Fruit fly (Drosophila melanogaster) whole organism, embryonic: ENCODE measurements around the gene CG1463.

Experiments
- Ada2b ChIP-seq: fragments of 200-800 bp; sonication (Bioruptor generic); IDR thresholded peaks from 2 replicates; pipeline ENCODE4 v1.3.6; 2022; ENCODE audit warnings: missing biosample characterization, missing genetic modification characterization
- CG12744 ChIP-seq: fragments of 200-800 bp; sonication (Bioruptor generic); optimal IDR thresholded peaks from 2 replicates; lab custom pipeline; 2016; ENCODE audit warnings: missing biosample characterization, missing genetic modification characterization
- CG12942 ChIP-seq: fragments of 200-800 bp; sonication (Bioruptor generic); optimal IDR thresholded peaks from 3 replicates; lab custom pipeline; 2016; ENCODE audit warnings: missing biosample characterization, missing genetic modification characterization
- CG13424 ChIP-seq: fragments of 200-800 bp; sonication (Bioruptor generic); optimal IDR thresholded peaks from 2 replicates; lab custom pipeline; 2019; ENCODE audit warnings: missing biosample characterization, mild to moderate bottlenecking, missing genetic modification characterization, moderate library complexity
- CG15011 ChIP-seq: fragments of 200-800 bp; sonication (Bioruptor generic); optimal IDR thresholded peaks from 3 replicates; lab custom pipeline; 2018; ENCODE audit warnings: missing biosample characterization, mild to moderate bottlenecking, missing genetic modification characterization
- CG15696 ChIP-seq: fragments of 200-800 bp; sonication (Bioruptor generic); optimal IDR thresholded peaks from 2 replicates; lab custom pipeline; 2019; ENCODE audit warnings: missing biosample characterization, mild to moderate bottlenecking, missing genetic modification characterization, moderate library complexity
- CG16815 ChIP-seq: fragments of 200-800 bp; sonication (Bioruptor generic); optimal IDR thresholded peaks from 3 replicates; lab custom pipeline; 2017; ENCODE audit warnings: missing biosample characterization, mild to moderate bottlenecking, missing genetic modification characterization
- CG18262 ChIP-seq: fragments of 200-800 bp; optimal IDR thresholded peaks from 3 replicates; lab custom pipeline; 2019; ENCODE audit warnings: missing biosample characterization, mild to moderate bottlenecking, missing genetic modification characterization, moderate library complexity
- CG18599 ChIP-seq: fragments of 200-800 bp; sonication (Bioruptor generic); optimal IDR thresholded peaks from 3 replicates; lab custom pipeline; 2017; ENCODE audit warnings: missing biosample characterization, missing genetic modification characterization, mild to moderate bottlenecking, moderate library complexity, missing genetic modification reagents
- CG2202 ChIP-seq: fragments of 200-800 bp; sonication (Bioruptor generic); optimal IDR thresholded peaks from 2 replicates; lab custom pipeline; 2018; ENCODE audit warnings: missing biosample characterization, mild to moderate bottlenecking, missing genetic modification characterization
- CG2875 ChIP-seq: fragments of 200-800 bp; sonication (Bioruptor generic); optimal IDR thresholded peaks from 2 replicates; lab custom pipeline; 2017; ENCODE audit warnings: missing biosample characterization, mild to moderate bottlenecking, missing genetic modification characterization, missing genetic modification reagents
- CG2889 ChIP-seq: fragments of 200-800 bp; sonication (Bioruptor generic); IDR thresholded peaks from 3 replicates; pipeline ENCODE4 v1.3.6; 2022; ENCODE audit warnings: missing biosample characterization, missing genetic modification characterization
- CG4707 ChIP-seq: fragments of 200-800 bp; sonication (Bioruptor generic); optimal IDR thresholded peaks from 2 replicates; lab custom pipeline; 2018; ENCODE audit warnings: missing biosample characterization, mild to moderate bottlenecking, missing genetic modification characterization, moderate library complexity
- CG4820 ChIP-seq: fragments of 200-800 bp; sonication (Bioruptor generic); optimal IDR thresholded peaks from 3 replicates; lab custom pipeline; 2016; ENCODE audit warnings: missing biosample characterization, missing genetic modification characterization
- CG7987 ChIP-seq: fragments of 200-800 bp; sonication (Bioruptor generic); optimal IDR thresholded peaks from 2 replicates; lab custom pipeline; 2018; ENCODE audit warnings: missing biosample characterization, mild to moderate bottlenecking, missing genetic modification characterization, moderate library complexity
- CG9817 ChIP-seq: fragments of 200-800 bp; sonication (Bioruptor generic); optimal IDR thresholded peaks from 2 replicates; lab custom pipeline; 2018; ENCODE audit warnings: missing biosample characterization, mild to moderate bottlenecking, missing genetic modification characterization, moderate library complexity
- Deaf1 ChIP-seq: fragments of 200-800 bp; optimal IDR thresholded peaks from 3 replicates; lab custom pipeline; 2019; ENCODE audit warnings: missing biosample characterization, mild to moderate bottlenecking, missing genetic modification characterization, moderate library complexity
- Lpt ChIP-seq: fragments of >200 bp; optimal IDR thresholded peaks from 2 replicates; lab custom pipeline; 2018; ENCODE audit warnings: missing biosample characterization, missing genetic modification characterization
- MTF-1 ChIP-seq: fragments of 200-800 bp; sonication (Bioruptor generic); optimal IDR thresholded peaks from 2 replicates; lab custom pipeline; 2018; ENCODE audit warnings: missing biosample characterization, mild to moderate bottlenecking, missing genetic modification characterization, borderline replicate concordance
- Max ChIP-seq: fragments of 200-800 bp; sonication (Bioruptor generic); optimal IDR thresholded peaks from 2 replicates; lab custom pipeline; 2016; ENCODE audit warnings: missing biosample characterization, mild to moderate bottlenecking, missing genetic modification characterization
- Meics ChIP-seq: fragments of 200-800 bp; sonication (Bioruptor generic); optimal IDR thresholded peaks from 2 replicates; lab custom pipeline; 2017; ENCODE audit warnings: missing biosample characterization, mild to moderate bottlenecking, missing genetic modification characterization
- NC2α ChIP-seq: fragments of 200-800 bp; sonication (Bioruptor generic); optimal IDR thresholded peaks from 2 replicates; lab custom pipeline; 2016; ENCODE audit warnings: missing biosample characterization, missing genetic modification characterization
- Rx ChIP-seq: fragments of 200-800 bp; sonication (Bioruptor generic); IDR thresholded peaks from 2 replicates; pipeline ENCODE4 v1.3.6; 2022; ENCODE audit warnings: missing biosample characterization, missing genetic modification characterization
- Spps ChIP-seq: fragments of 200-800 bp; sonication (Bioruptor generic); optimal IDR thresholded peaks from 2 replicates; lab custom pipeline; 2018; ENCODE audit warnings: missing biosample characterization, mild to moderate bottlenecking, missing genetic modification characterization
- Tbp ChIP-seq: fragments of >200 bp; optimal IDR thresholded peaks from 2 replicates; lab custom pipeline; 2018; ENCODE audit warnings: missing biosample characterization, missing genetic modification characterization
- Usf ChIP-seq: fragments of 200-800 bp; sonication (Bioruptor generic); optimal IDR thresholded peaks from 2 replicates; lab custom pipeline; 2017; ENCODE audit warnings: missing genotype, missing biosample characterization, missing genetic modification characterization
- ab ChIP-seq: fragments of 200-800 bp; sonication (Bioruptor generic); optimal IDR thresholded peaks from 2 replicates; lab custom pipeline; 2016; ENCODE audit warnings: missing biosample characterization, missing genetic modification characterization
- al ChIP-seq: fragments of 200-800 bp; sonication (Bioruptor generic); IDR thresholded peaks from 2 replicates; pipeline ENCODE4 v1.3.6; 2022; ENCODE audit warnings: missing biosample characterization, missing genetic modification characterization
- amos ChIP-seq: fragments of 200-800 bp; sonication (Bioruptor generic); IDR thresholded peaks from 2 replicates; pipeline ENCODE4 v1.3.6; 2022; ENCODE audit warnings: missing biosample characterization, missing genetic modification characterization; ENCODE audit not compliant: partially characterized antibody
- crol ChIP-seq: fragments of 200-800 bp; sonication (Bioruptor generic); IDR thresholded peaks from 2 replicates; pipeline ENCODE4 v1.3.6; 2022; ENCODE audit warnings: missing biosample characterization, missing genetic modification characterization
- danr ChIP-seq: fragments of 200-800 bp; sonication (Bioruptor generic); IDR thresholded peaks from 2 replicates; pipeline ENCODE4 v1.3.6; 2022; ENCODE audit warnings: missing biosample characterization, missing genetic modification characterization
- grau ChIP-seq: fragments of 200-800 bp; optimal IDR thresholded peaks from 3 replicates; lab custom pipeline; 2019; ENCODE audit warnings: missing biosample characterization, mild to moderate bottlenecking, missing genetic modification characterization, moderate library complexity
- gsb ChIP-seq: fragments of 200-800 bp; sonication (Bioruptor generic); IDR thresholded peaks from 2 replicates; pipeline ENCODE4 v1.3.6; 2022; ENCODE audit warnings: missing biosample characterization, missing genetic modification characterization
- gt ChIP-seq: fragments of 200-800 bp; sonication (Bioruptor generic); IDR thresholded peaks from 2 replicates; pipeline ENCODE4 v1.3.6; 2022; ENCODE audit warnings: missing biosample characterization, missing genetic modification characterization
- kah ChIP-seq: fragments of 200-800 bp; sonication (Bioruptor generic); optimal IDR thresholded peaks from 2 replicates; lab custom pipeline; 2018; ENCODE audit warnings: missing biosample characterization, mild to moderate bottlenecking, missing genetic modification characterization
- lola ChIP-seq, 3 experiments: fragments of >200 bp in 2 of 3; fragments of 200-800 bp in 1 of 3; sonication (Bioruptor generic) in 1 of 3; optimal IDR thresholded peaks; 2 replicates each; lab custom pipeline; 2017 to 2019; ENCODE audit warnings: missing biosample characterization in 3 of 3, missing genetic modification characterization in 3 of 3, mild to moderate bottlenecking in 1 of 3, moderate library complexity in 1 of 3
- onecut ChIP-seq: fragments of 200-800 bp; sonication (Bioruptor generic); IDR thresholded peaks from 2 replicates; pipeline ENCODE4 v1.3.6; 2022; ENCODE audit warnings: missing biosample characterization, missing genetic modification characterization
- pan ChIP-seq, 4 experiments: fragments of >200 bp in 3 of 4; fragments of 200-800 bp in 1 of 4; sonication (Bioruptor generic) in 1 of 4; optimal IDR thresholded peaks in 3 of 4; IDR thresholded peaks in 1 of 4; 2 replicates each; pipeline versions ENCODE4 v1.3.6 to Lab custom; 2017 to 2022; ENCODE audit warnings: missing biosample characterization in 2 of 4, missing genetic modification characterization in 2 of 4, mixed read lengths in 1 of 4
- pita ChIP-seq: fragments of 200-800 bp; sonication (Bioruptor generic); optimal IDR thresholded peaks from 2 replicates; lab custom pipeline; 2017; ENCODE audit warnings: missing biosample characterization, mild to moderate bottlenecking, missing genetic modification characterization
- row ChIP-seq: fragments of 200-800 bp; sonication (Bioruptor generic); IDR thresholded peaks from 3 replicates; pipeline ENCODE4 v1.3.6; 2022; ENCODE audit warnings: missing biosample characterization, missing genetic modification characterization
- run ChIP-seq: fragments of 200-800 bp; sonication (Bioruptor generic); optimal IDR thresholded peaks from 3 replicates; lab custom pipeline; 2018; ENCODE audit warnings: missing biosample characterization, mild to moderate bottlenecking, missing genetic modification characterization
- sc ChIP-seq, 3 experiments: fragments of >200 bp in 2 of 3; fragments of 200-800 bp in 1 of 3; sonication (Bioruptor generic) in 1 of 3; optimal IDR thresholded peaks; 2 replicates in 2 of 3; 3 replicates in 1 of 3; lab custom pipeline; 2017; ENCODE audit warnings: mild to moderate bottlenecking in 1 of 3, missing biosample characterization in 1 of 3, missing genetic modification characterization in 1 of 3, missing genetic modification reagents in 1 of 3
- sd ChIP-seq: fragments of 200-800 bp; sonication (Bioruptor generic); optimal IDR thresholded peaks from 3 replicates; lab custom pipeline; 2018; ENCODE audit warnings: missing biosample characterization, mild to moderate bottlenecking, missing genetic modification characterization, moderate library complexity
- slp2 ChIP-seq: fragments of 200-800 bp; sonication (Bioruptor generic); optimal IDR thresholded peaks from 2 replicates; lab custom pipeline; 2016; ENCODE audit warnings: missing biosample characterization, missing genetic modification characterization
- sqz ChIP-seq: fragments of 200-800 bp; sonication (Bioruptor generic); optimal IDR thresholded peaks from 3 replicates; lab custom pipeline; 2018; ENCODE audit warnings: missing biosample characterization, mild to moderate bottlenecking, missing genetic modification characterization
- tap ChIP-seq: fragments of 200-800 bp; optimal IDR thresholded peaks from 3 replicates; lab custom pipeline; 2019; ENCODE audit warnings: missing biosample characterization, mild to moderate bottlenecking, missing genetic modification characterization, moderate library complexity
- ttk ChIP-seq: fragments of 200-800 bp; sonication (Bioruptor generic); IDR thresholded peaks from 2 replicates; pipeline ENCODE4 v2.1.2; 2022; ENCODE audit warnings: missing biosample characterization, missing genetic modification characterization

The CG1463 gene

DNA sequence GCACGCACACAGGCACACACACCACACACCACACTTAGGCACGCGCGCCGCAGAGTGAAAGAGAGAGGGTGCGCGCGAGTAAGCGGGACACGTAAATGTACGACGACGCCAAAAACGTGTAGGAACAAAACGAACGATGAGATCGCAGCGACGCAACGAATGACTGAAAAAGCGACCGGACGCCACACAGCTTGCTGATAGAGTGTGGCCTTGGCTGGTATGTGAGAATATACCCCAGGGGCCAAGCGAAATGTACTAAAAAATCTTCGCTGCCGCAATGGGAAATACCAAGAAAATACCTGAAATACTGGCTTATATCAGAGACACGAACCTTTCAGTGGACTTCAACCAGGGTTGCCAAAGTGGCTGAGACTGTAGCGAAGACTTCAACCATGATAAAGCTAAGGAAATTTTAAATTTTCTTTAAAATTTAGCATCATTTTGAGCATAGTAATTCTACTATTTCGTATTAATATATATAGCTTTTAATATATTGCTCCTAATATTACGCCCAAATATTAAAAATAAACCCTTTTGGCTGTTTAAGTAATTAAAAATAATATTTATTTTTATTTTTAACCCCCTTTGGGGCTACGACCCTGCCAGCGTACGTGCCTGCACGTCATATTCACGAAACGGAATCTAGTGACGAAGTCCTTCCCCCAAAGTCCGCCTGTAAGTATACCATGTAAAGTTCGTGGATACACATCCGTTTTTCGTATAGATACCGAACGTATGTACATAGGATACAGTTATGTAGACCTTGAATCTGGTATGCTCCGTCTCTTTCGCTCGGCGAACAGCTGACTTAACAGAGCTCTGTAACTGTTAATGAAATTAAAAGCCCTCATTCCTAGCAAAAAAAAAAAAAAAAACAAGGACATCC, 28.2 kb downstream of the CG1463 start, which contains the start of gene Pits (continued):
- peak; percentile 63 for TF ChIP-seq CG4707
- no peak for TF ChIP-seq tap (tag; lab: Kevin White, UChicago)
- peak; percentile 59; the same call in 1 of the 2 replicates for TF ChIP-seq amos (GFP tag; lab: Robert Waterston, UW)
- TF ChIP-seq CG16815 (GFP tag; lab: Kevin White, UChicago) = peak; percentile 43
- TF ChIP-seq sqz (GFP tag; lab: Kevin White, UChicago) = no peak
- TF ChIP-seq pita (GFP tag; lab: Kevin White, UChicago) = peak; percentile 92
- TF ChIP-seq CG12942 (GFP tag; lab: Kevin White, UChicago) = no peak
- peak; percentile 12 for TF ChIP-seq CG4820
- TF ChIP-seq CG18262 = peak; percentile 35
- no peak for TF ChIP-seq sc (optimal IDR thresholded peaks at IDR 0.05; lab: Kevin White, UChicago)
- TF ChIP-seq sc (GFP tag; optimal IDR thresholded peaks at IDR 0.05; lab: Kevin White, UChicago) = no peak
- peak; percentile 30; the same call in 1 of the 2 replicates for TF ChIP-seq onecut (GFP tag; lab: Robert Waterston, UW)
- no peak for TF ChIP-seq CG2889
- TF ChIP-seq danr (GFP tag; lab: Robert Waterston, UW) = no peak
- peak; percentile 20 for TF ChIP-seq ab (GFP tag; lab: Kevin White, UChicago)
- TF ChIP-seq grau (tag; lab: Kevin White, UChicago) = peak; percentile 56
- TF ChIP-seq pan (optimal IDR thresholded peaks at IDR 0.05; lab: Kevin White, UChicago) = no peak
- peak in 1 of 2 experiments; percentile 8 for TF ChIP-seq pan (GFP tag; optimal IDR thresholded peaks at IDR 0.05 in 1 of 2, IDR thresholded peaks at IDR 0.05 in 1 of 2)
- TF ChIP-seq crol = 0 out of 2 replicates have a peak, but pooled peaks have one; percentile 53
- TF ChIP-seq CG2202 (tag; lab: Kevin White, UChicago) = no peak
- no peak for TF ChIP-seq CG15011
- no peak for TF ChIP-seq slp2 (GFP tag; lab: Kevin White, UChicago)
- TF ChIP-seq ttk (GFP tag; lab: Robert Waterston, UW) = no peak
- no peak for TF ChIP-seq CG2875 (GFP tag; lab: Kevin White, UChicago)
- no peak for TF ChIP-seq Lpt
- peak; percentile 62 for TF ChIP-seq CG9817
- TF ChIP-seq Usf (GFP tag; lab: Kevin White, UChicago) = peak; percentile 3
- TF ChIP-seq kah (GFP tag; lab: Kevin White, UChicago) = peak; percentile 6
- TF ChIP-seq Ada2b = 0 out of 2 replicates have a peak, but pooled peaks have one; percentile 9
- peak; percentile 67 for TF ChIP-seq row
- TF ChIP-seq Deaf1 = peak; percentile 84
- TF ChIP-seq CG18599 (GFP tag; lab: Kevin White, UChicago) = peak; percentile 59
- peak; percentile 89 for TF ChIP-seq sd (tag; lab: Kevin White, UChicago)
- TF ChIP-seq NC2α (GFP tag; lab: Kevin White, UChicago) = no peak
- TF ChIP-seq gt (GFP tag; lab: Robert Waterston, UW) = no peak
- peak; percentile 38 for TF ChIP-seq CG13424 (tag; lab: Kevin White, UChicago)
- no peak for TF ChIP-seq al
- no peak for TF ChIP-seq Tbp
- TF ChIP-seq run = peak; percentile 19
- TF ChIP-seq Max (GFP tag; lab: Kevin White, UChicago) = peak; percentile 48
- TF ChIP-seq MTF-1 = peak; percentile 80
- TF ChIP-seq CG7987 (GFP tag; lab: Kevin White, UChicago) = peak; percentile 90
- TF ChIP-seq gsb (GFP tag; lab: Robert Waterston, UW) = no peak
- peak; percentile 94 for TF ChIP-seq Meics (GFP tag; lab: Kevin White, UChicago)
- TF ChIP-seq Rx (GFP tag; lab: Robert Waterston, UW) = no peak
- peak in 1 of 3 experiments; percentile 28 for TF ChIP-seq lola (GFP tag; optimal IDR thresholded peaks at IDR 0.05; lab: Kevin White, UChicago)
- TF ChIP-seq CG15696 = peak; percentile 52
- TF ChIP-seq CG12744 (GFP tag; lab: Kevin White, UChicago) = peak; percentile 33
- TF ChIP-seq Spps = peak; percentile 14
